Worm (Caenorhabditis elegans): ENCODE results near the gene srh-264.

DNA sequence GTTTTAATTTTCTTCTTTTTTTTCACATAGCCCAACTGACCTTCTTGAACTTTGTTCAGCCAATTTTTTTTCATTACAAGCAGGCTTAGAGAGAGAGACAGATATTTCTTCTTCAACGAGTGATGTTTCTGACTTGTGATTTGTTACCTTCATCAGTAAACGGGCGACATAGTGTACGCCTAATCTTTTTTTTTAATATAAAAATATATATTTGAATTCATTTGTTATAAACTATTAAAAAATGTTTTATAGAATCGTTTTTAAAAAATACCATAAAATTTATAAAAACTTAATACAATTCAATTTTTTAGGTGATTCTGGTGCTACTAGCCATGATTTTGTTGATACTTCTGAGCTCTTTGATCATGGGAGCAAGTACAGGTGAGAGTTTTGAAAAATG is 3.9 kb downstream of the srh-264 start, which contains the start of gene T06E6.10:
- TF ChIP-seq him-1 (tag; optimal IDR thresholded peaks at IDR 0.05) (no peak), dao-5 (tag; optimal IDR thresholded peaks at IDR 0.05) (no peak), W03F9.2 (tag; optimal IDR thresholded peaks at IDR 0.05) (no peak)
